Worm (Caenorhabditis elegans) whole organism, early embryonic: ENCODE data around the gene C18H7.1.

Source experiments
- ceh-13 ChIP-seq: fragments of 200-800 bp; sonication (Bioruptor generic); optimal IDR thresholded peaks from 2 replicates; lab custom pipeline; 2018; ENCODE audit warnings: mild to moderate bottlenecking, missing genetic modification characterization, missing compliant biosample characterization
- hmbx-1 ChIP-seq: sonication (generic microtip); optimal IDR thresholded peaks from 2 replicates; lab custom pipeline; 2016; ENCODE audit warnings: mild to moderate bottlenecking, missing genetic modification characterization, missing compliant biosample characterization
- pes-1 ChIP-seq: fragments of 200-800 bp; sonication (Bioruptor generic); IDR thresholded peaks from 2 replicates; pipeline ENCODE4 v1.3.6; 2022; ENCODE audit warnings: missing genetic modification reagents, missing genetic modification characterization, missing compliant biosample characterization

ce11 chrIV:661623-662022, 46.3 kb downstream of the C18H7.1 start:
- TF ChIP-seq ceh-13 (GFP tag; lab: Kevin White, UChicago) = no peak
- no peak for TF ChIP-seq hmbx-1 (tag; lab: Kevin White, UChicago)
- no peak for TF ChIP-seq pes-1 (GFP tag; lab: Robert Waterston, UW)
